Worm (Caenorhabditis elegans): ENCODE results near the gene B0280.2.

B0280.2 gene

DNA sequence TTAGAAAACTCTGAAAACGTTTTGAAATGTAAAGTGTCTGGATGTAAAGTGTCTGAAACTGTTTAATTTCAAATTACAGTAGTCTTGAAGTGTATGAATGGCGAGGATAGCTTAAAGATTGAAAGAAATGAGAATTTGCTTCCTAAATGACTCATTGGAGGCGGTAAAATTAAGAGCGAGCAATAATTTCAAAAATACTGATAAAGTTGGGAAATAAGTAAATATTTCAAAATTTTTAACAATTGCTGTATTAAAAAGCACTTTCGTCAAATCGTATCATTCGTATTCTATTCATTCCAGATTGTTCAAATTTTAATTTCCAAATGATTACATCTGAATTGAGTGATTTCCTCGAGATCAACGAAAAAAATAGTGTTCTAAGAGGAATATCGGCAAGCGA lies at the start of gene B0280.2:
B0280.2 (plus strand) TSS at position 301 of the 400 bp plus-strand sequence.
- no peak for TF ChIP-seq hlh-26 (GFP tag; conservative IDR thresholded peaks at IDR 0.05)
- TF ChIP-seq D2030.7 (GFP tag; IDR thresholded peaks at IDR 0.05) = no peak
- TF ChIP-seq ZK185.1 (tag; optimal IDR thresholded peaks at IDR 0.05; ENCODE audit: poor library complexity, severe bottlenecking) = no peak

DNA sequence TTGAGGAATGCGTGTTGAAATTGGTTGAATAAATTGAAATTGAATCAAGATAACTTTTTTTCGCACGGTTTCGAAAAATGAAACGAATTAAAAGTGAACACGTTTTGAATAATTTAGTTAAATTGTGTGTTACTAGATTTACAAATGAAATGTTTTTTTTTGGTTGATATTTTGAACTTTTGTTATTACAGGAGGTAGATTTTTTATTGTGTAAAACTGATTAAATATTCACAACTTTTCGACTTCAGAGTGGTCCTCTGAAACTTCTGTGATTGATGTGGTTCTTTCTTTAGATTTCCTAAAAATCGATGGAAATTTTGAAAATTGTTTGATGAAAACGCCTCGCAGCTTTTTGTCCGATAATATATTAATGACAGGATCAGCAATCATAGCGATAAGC lies 48.1 kb upstream of the B0280.2 start, which contains the start of gene ZK418.13:
ZK418.13 (minus strand) TSS at position 101 of the 400 bp plus-strand sequence.
- TF ChIP-seq ccch-3 (GFP tag; optimal IDR thresholded peaks at IDR 0.05) = no peak
- no peak for TF ChIP-seq B0035.1 (tag; optimal IDR thresholded peaks at IDR 0.05)
- no peak for TF ChIP-seq ceh-40 (GFP tag; IDR thresholded peaks at IDR 0.05)
- TF ChIP-seq Y56A3A.18 (GFP tag; IDR thresholded peaks at IDR 0.05) = no peak
- TF ChIP-seq snpc-4 (GFP tag; optimal IDR thresholded peaks at IDR 0.05) = no peak
- TF ChIP-seq snpc-4 (tag; optimal IDR thresholded peaks at IDR 0.05) = no peak
- no peak for TF ChIP-seq unc-62 (GFP tag; optimal IDR thresholded peaks at IDR 0.05)
- TF ChIP-seq nfya-1 (tag; optimal IDR thresholded peaks at IDR 0.05; ENCODE audit: borderline replicate concordance, insufficient read depth) = no peak
- no peak for TF ChIP-seq nhr-90 (tag; optimal IDR thresholded peaks at IDR 0.05)
- no peak for TF ChIP-seq sdz-38 (tag; optimal IDR thresholded peaks at IDR 0.05)
- TF ChIP-seq ZK185.1 (tag; optimal IDR thresholded peaks at IDR 0.05; ENCODE audit: poor library complexity, severe bottlenecking) = no peak

DNA sequence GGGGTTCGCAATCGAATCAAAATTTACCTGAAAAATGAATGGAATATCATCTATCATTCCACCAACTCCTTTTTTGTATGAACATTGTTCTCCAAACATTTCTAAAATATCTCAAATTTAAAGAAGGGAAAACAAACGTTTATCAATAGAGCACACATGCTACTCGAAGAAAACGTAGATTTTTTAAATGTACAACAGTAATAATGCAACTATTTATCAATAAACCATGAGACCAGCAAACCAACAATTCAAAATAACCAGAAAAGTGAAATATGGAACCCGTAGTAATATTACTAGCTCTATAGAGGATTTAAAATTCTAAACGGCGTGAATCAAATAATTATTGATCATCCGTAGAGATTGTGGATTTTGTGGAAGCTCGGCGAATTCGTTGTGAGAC lies 45.7 kb upstream of the B0280.2 start, which contains the start of gene ZK418.6:
ZK418.6 (minus strand) TSS at position 101 of the 400 bp plus-strand sequence.
- TF ChIP-seq F49E8.2 (tag; optimal IDR thresholded peaks at IDR 0.05; ENCODE audit: insufficient read depth) (no peak), pha-4 (tag; optimal IDR thresholded peaks at IDR 0.05) (no peak), unc-62 (GFP tag; optimal IDR thresholded peaks at IDR 0.05) (no peak), attf-3 (GFP tag; conservative IDR thresholded peaks at IDR 0.05) (no peak), snpc-3.4 (tag; optimal IDR thresholded peaks at IDR 0.05) (no peak), F39B2.1 (GFP tag; IDR thresholded peaks at IDR 0.05) (no peak)

DNA sequence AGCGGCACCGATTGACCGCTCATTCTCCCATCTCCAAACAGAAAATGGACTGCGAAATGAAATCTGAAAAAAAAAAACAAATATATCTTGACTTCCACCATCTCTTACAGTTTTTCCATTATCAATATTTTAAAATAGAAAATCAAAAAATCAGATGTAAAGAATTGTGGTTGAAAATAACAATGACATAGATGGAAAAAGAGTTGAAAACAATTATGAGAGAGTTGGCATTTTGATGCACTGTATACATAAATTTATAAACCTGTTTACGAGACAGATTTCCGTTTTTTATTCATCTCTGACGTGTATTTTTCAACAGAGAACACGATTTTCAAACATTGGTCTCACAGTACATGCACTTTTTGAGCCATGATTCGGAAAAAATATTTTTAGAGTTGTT lies 43.8 kb upstream of the B0280.2 start, which contains the start of gene ZK418.7:
ZK418.7 (minus strand) TSS at position 101 of the 400 bp plus-strand sequence.
- TF ChIP-seq T07F8.4 (tag; optimal IDR thresholded peaks at IDR 0.05) (no peak), bed-1 (GFP tag; IDR thresholded peaks at IDR 0.05) (no peak), F33H1.4 (GFP tag; IDR thresholded peaks at IDR 0.05) (no peak), tbx-9 (tag; optimal IDR thresholded peaks at IDR 0.05; ENCODE audit: borderline replicate concordance) (no peak), akir-1 (GFP tag; optimal IDR thresholded peaks at IDR 0.05) (no peak), lin-54 (GFP tag; optimal IDR thresholded peaks at IDR 0.05) (no peak), ztf-25 (GFP tag; IDR thresholded peaks at IDR 0.05) (no peak), tbp1 (GFP tag; optimal IDR thresholded peaks at IDR 0.05) (no peak), F39B2.1 (GFP tag; IDR thresholded peaks at IDR 0.05) (no peak)

DNA sequence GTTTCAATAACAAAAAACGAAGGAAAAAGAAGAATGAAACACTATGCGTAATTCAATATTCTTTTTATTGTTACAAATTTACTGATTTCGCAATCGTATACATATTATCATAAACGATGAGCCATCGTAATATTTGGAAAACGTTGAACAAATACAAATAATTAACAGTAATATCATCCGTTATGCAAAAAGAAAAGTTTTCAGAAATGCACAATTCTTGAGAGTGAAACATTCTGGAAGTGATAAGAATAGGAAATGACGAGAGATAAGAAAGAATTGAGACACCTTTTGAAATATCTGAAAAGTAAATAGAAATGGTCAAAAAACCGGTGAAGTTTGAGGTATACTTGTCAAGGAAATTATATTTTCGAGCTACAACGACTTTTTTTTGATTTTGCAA lies 43.0 kb upstream of the B0280.2 start:
- TF ChIP-seq hlh-26 (GFP tag; conservative IDR thresholded peaks at IDR 0.05) (no peak), nhr-90 (tag; optimal IDR thresholded peaks at IDR 0.05) (no peak), nfya-1 (tag; optimal IDR thresholded peaks at IDR 0.05; ENCODE audit: borderline replicate concordance, insufficient read depth) (no peak), aptf-2 (GFP tag; conservative IDR thresholded peaks at IDR 0.05) (no peak), unc-62 (GFP tag; optimal IDR thresholded peaks at IDR 0.05) (peak; percentile 1), efl-1 (GFP tag; optimal IDR thresholded peaks at IDR 0.05) (no peak), snpc-1.3 (tag; optimal IDR thresholded peaks at IDR 0.05; ENCODE audit: insufficient read depth) (no peak), Y79H2A.3 (GFP tag; conservative IDR thresholded peaks at IDR 0.05) (no peak), F22D6.2 (tag; optimal IDR thresholded peaks at IDR 0.05) (no peak), ZK185.1 (tag; optimal IDR thresholded peaks at IDR 0.05; ENCODE audit: poor library complexity, severe bottlenecking) (no peak), xnd-1 (tag; optimal IDR thresholded peaks at IDR 0.05) (no peak), snpc-4 (GFP tag; optimal IDR thresholded peaks at IDR 0.05) (no peak), snpc-4 (tag; optimal IDR thresholded peaks at IDR 0.05) (no peak), hlh-12 (tag; optimal IDR thresholded peaks at IDR 0.05) (no peak), nhr-80 (tag; optimal IDR thresholded peaks at IDR 0.05) (peak; percentile 41)

All from whole organism, young adult.